Fruit fly (Drosophila melanogaster) whole organism: Measurements from ENCODE around the gene CG14227.

Experiments
- CG8478 ChIP-seq: fragments of >200 bp; optimal IDR thresholded peaks from 2 replicates; lab custom pipeline; 2018; ENCODE audit warnings: inconsistent platforms
- Dll ChIP-seq: fragments of >200 bp; optimal IDR thresholded peaks from 2 replicates; lab custom pipeline; 2017
- EcR ChIP-seq, 2 experiments: fragments of >200 bp; optimal IDR thresholded peaks; 2 replicates each; lab custom pipeline; 2017; ENCODE audit warnings: missing biosample characterization in 2 of 2, missing genetic modification characterization in 2 of 2, missing genetic modification reagents in 2 of 2
- pan ChIP-seq: fragments of >200 bp; optimal IDR thresholded peaks from 2 replicates; lab custom pipeline; 2017
- psq ChIP-seq: fragments of >200 bp; optimal IDR thresholded peaks from 2 replicates; lab custom pipeline; 2017
- usp ChIP-seq: fragments of >200 bp; optimal IDR thresholded peaks from 2 replicates; lab custom pipeline; 2017; ENCODE audit warnings: missing biosample characterization, missing genetic modification characterization, mixed read lengths

CG14227 gene

dm6 chrX:19704083-19704482 lies 15.3 kb upstream of the CG14227 start, which contains the start of the genes CG14230 and CG14232:
TSS of gene CG14230 (plus strand) at chrX:19704176.
TSS of gene CG14232 (minus strand) at chrX:19704259.
- TF ChIP-seq Dll (lab: Kevin White, UChicago) (no peak), psq (lab: Kevin White, UChicago) (no peak), EcR (GFP tag; optimal IDR thresholded peaks at IDR 0.05; lab: Kevin White, UChicago) (no peak), pan (lab: Kevin White, UChicago) (no peak), usp (GFP tag; lab: Kevin White, UChicago) (no peak), CG8478 (lab: Kevin White, UChicago) (no peak)

DNA sequence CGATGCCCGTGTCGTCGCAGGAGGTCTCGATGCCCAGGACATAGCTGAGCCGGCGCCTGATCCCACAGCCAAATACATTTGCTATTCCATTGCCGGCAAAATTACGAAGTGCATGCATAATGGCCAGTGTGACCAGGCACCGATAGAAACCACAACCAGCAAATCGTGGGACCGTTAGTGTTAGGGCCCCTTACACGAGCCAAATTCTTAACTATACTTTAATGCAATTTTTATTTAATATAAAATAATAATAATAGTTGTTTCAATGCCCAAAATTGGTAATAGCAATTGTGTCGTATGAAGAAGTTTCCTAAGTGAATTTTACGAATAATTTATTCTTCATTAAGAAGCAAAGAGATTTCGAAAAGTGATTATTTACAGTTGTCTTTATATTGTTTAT lies 12.9 kb upstream of the CG14227 start, which contains the start of gene Tcs4:
TSS of gene Tcs4 (minus strand) at position 145 of the 400 bp plus-strand sequence.
- no peak for TF ChIP-seq pan (lab: Kevin White, UChicago)
- no peak for TF ChIP-seq CG8478 (lab: Kevin White, UChicago)
- no peak for TF ChIP-seq EcR (GFP tag; optimal IDR thresholded peaks at IDR 0.05; lab: Kevin White, UChicago)
- no peak for TF ChIP-seq Dll (lab: Kevin White, UChicago)
- no peak for TF ChIP-seq usp (GFP tag; lab: Kevin White, UChicago)
- no peak for TF ChIP-seq psq (lab: Kevin White, UChicago)

DNA sequence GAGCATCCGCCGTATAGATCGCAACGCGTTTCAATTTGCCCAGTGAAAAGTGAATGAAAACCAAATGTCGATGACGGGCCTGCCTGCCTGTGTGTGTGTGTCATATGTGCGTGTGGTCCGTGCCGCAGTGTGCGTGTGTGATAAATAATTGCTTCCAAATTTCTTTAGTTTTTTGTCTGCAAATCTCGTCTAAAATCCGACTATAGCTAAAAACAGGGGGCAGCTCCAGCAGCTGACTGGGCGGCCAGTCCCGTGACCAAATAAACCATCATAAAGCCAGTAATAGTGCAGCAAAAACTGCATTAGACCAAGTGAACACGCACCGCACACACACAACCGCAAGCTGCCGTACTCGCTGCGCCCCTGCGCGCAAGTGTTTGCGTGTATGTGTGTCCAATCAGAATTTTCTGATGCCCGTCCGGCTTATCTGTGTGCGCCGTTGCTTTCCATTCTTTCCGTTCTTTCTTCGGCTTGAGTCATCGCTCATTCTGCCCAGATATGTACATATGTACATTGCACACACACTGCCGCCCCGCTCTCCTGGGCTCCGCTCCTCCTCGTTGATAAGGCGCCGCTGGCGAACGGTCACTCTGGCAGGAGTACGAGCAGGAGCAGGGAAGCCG lies 8.6 kb upstream of the CG14227 start:
- TF ChIP-seq Dll (lab: Kevin White, UChicago) (peak; percentile 12), CG8478 (lab: Kevin White, UChicago) (peak; percentile 6), usp (GFP tag; lab: Kevin White, UChicago) (no peak), EcR (GFP tag; optimal IDR thresholded peaks at IDR 0.05; lab: Kevin White, UChicago) (no peak), psq (lab: Kevin White, UChicago) (no peak), pan (lab: Kevin White, UChicago) (no peak)

DNA sequence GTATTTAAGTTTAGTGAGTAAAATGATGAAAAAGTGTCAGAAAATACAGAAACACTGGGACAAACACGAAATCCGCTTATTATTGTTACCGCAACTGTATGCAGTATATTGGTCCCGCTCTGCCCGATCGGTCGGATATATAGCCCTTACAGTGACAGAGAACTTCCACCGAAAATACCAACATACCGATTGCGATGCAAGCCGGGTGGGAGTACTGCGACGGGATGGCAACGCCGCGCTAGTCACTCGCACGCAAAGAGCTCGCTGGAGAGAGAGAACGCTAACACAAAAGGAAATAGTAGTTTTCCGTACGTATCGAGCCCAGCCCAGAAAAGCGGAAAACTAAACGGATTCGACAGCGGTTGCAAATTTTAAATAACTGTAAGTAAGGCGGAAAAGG lies 8.1 kb upstream of the CG14227 start, which contains the start of gene Cdc42:
TSS of gene Cdc42 (plus strand) at position 247 of the 400 bp plus-strand sequence.
- TF ChIP-seq Dll (lab: Kevin White, UChicago), result no peak
- TF ChIP-seq EcR (GFP tag; optimal IDR thresholded peaks at IDR 0.05; lab: Kevin White, UChicago), result no peak
- no peak for TF ChIP-seq usp (GFP tag; lab: Kevin White, UChicago)
- TF ChIP-seq pan (lab: Kevin White, UChicago), result no peak
- TF ChIP-seq psq (lab: Kevin White, UChicago), result no peak
- TF ChIP-seq CG8478 (lab: Kevin White, UChicago), result no peak

- TF ChIP-seq CG8478 (lab: Kevin White, UChicago) (no peak), pan (lab: Kevin White, UChicago) (no peak), Dll (lab: Kevin White, UChicago) (no peak), EcR (GFP tag; optimal IDR thresholded peaks at IDR 0.05; lab: Kevin White, UChicago) (no peak), usp (GFP tag; lab: Kevin White, UChicago) (no peak), psq (lab: Kevin White, UChicago) (no peak)
Observed at dm6 chrX:19694792-19695558, 6.2 kb upstream of the CG14227 start, which contains the start of gene CG14229. TSS of gene CG14229 (minus strand) at chrX:19695250.

DNA sequence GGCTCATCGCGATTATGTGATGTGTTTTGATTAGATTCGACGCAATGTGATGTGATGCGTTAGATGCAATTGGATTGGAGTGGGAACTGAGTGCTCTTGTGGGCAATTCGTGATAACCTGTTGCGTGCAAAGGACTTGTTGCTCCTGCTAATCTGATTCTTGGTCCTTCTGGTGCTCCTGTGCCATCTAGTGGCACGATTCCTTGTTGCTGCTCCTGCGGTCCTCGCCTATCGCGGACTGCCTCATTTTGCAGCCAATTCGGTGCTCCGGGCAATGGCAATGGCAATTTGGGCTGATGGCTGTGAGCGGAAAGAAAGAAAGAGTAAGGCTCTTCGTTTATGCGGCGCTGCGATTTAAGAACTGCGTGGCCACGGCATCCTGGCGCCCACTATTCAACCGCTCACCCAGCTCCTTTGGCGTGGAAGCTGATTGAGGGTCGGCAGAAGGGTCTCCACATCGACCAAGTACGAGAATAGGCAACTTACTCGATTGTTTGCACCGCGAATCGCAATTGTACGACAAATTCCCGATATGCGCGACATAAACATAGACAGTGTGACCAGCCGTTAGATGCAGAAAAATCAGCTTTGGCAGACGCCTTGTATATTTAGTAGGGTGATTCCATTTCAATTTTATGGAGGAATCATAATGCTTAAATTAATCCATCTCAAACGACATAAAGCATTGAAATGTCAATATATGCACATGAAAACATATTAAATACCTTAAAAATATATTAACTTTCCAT lies 4.4 kb upstream of the CG14227 start, which contains the start of gene Mer:
TSS of gene Mer (minus strand) at position 550 of the 748 bp plus-strand sequence.
- TF ChIP-seq CG8478 (lab: Kevin White, UChicago) (no peak), pan (lab: Kevin White, UChicago) (no peak), psq (lab: Kevin White, UChicago) (no peak), usp (GFP tag; lab: Kevin White, UChicago) (no peak), Dll (lab: Kevin White, UChicago) (no peak), EcR (GFP tag; optimal IDR thresholded peaks at IDR 0.05; lab: Kevin White, UChicago) (no peak)

DNA sequence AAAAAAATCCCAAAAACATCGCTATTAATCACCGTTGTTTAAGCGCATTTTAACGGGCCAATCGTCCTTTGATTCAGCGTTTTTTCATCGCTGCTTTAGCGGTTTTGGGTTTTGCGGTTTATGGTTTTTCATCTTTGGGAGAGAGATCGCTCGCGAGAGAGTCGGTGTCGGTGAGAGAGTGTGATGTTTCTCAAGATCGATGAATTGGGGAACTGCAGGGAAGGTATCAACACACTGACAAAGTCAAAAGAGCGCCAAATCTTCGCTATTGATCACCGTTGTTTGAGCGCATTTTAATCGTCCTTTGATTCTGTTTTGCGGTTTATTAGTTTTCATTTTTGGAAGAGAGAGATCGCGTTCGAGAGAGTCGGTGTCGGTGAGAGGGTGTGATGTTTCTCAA lies 1.3 kb upstream of the CG14227 start:
- TF ChIP-seq usp (GFP tag; lab: Kevin White, UChicago) (no peak), pan (lab: Kevin White, UChicago) (no peak), EcR (GFP tag; optimal IDR thresholded peaks at IDR 0.05; lab: Kevin White, UChicago) (no peak), Dll (lab: Kevin White, UChicago) (no peak), psq (lab: Kevin White, UChicago) (no peak), CG8478 (lab: Kevin White, UChicago) (no peak)

dm6 chrX:19684048-19684447 lies 4.7 kb downstream of the CG14227 start:
- TF ChIP-seq Dll (lab: Kevin White, UChicago) (no peak), pan (lab: Kevin White, UChicago) (no peak), EcR (GFP tag; optimal IDR thresholded peaks at IDR 0.05; lab: Kevin White, UChicago) (no peak), usp (GFP tag; lab: Kevin White, UChicago) (no peak), CG8478 (lab: Kevin White, UChicago) (no peak), psq (lab: Kevin White, UChicago) (no peak)

- TF ChIP-seq Dll (lab: Kevin White, UChicago) (peak; percentile 97), usp (GFP tag; lab: Kevin White, UChicago) (no peak), CG8478 (lab: Kevin White, UChicago) (no peak), pan (lab: Kevin White, UChicago) (no peak)
Observed at dm6 chrX:19683040-19683875, 5.5 kb downstream of the CG14227 start, which contains the start of the genes dome and Ubqn. TSS of gene dome (minus strand) at chrX:19683518. TSS of gene Ubqn (plus strand) at chrX:19683808.
